Worm (Caenorhabditis elegans) whole organism, L4 larva: Measurements from ENCODE around the gene F48D6.4.

Experiments used
- D1046.2 ChIP-seq: fragments of 200-800 bp; sonication (Bioruptor generic); IDR thresholded peaks from 2 replicates; pipeline ENCODE4 v1.3.6; 2022; ENCODE audit warnings: missing genetic modification characterization, missing compliant biosample characterization
- F10B5.3 ChIP-seq: sonication (generic microtip); optimal IDR thresholded peaks from 2 replicates; lab custom pipeline; 2016; ENCODE audit warnings: mild to moderate bottlenecking, missing genetic modification characterization, missing compliant biosample characterization
- ZK337.2 ChIP-seq: fragments of 200-800 bp; sonication (Bioruptor generic); IDR thresholded peaks from 2 replicates; pipeline ENCODE4 v1.3.6; 2022; ENCODE audit warnings: missing genetic modification reagents, missing genetic modification characterization, missing compliant biosample characterization
- ama-1 ChIP-seq: fragments of 150-350 bp; optimal IDR thresholded peaks from 2 replicates; lab custom pipeline; 2014; ENCODE audit warnings: inconsistent platforms, mixed read lengths
- arid-1 ChIP-seq: fragments of 200-800 bp; sonication (Bioruptor generic); conservative IDR thresholded peaks from 2 replicates; pipeline ENCODE4 v1.3.6; 2022; ENCODE audit warnings: missing genetic modification reagents, missing genetic modification characterization, missing compliant biosample characterization
- ceh-28 ChIP-seq: fragments of 150-350 bp; optimal IDR thresholded peaks from 2 replicates; lab custom pipeline; 2014; ENCODE audit warnings: missing biosample characterization, missing genetic modification reagents, missing genetic modification characterization
- ceh-44 ChIP-seq: fragments of 200-800 bp; sonication (Bioruptor generic); IDR thresholded peaks from 2 replicates; pipeline ENCODE4 v1.3.6; 2022; ENCODE audit warnings: missing genetic modification reagents, missing genetic modification characterization, missing compliant biosample characterization
- ceh-82 ChIP-seq: sonication (generic microtip); optimal IDR thresholded peaks from 2 replicates; lab custom pipeline; 2017; ENCODE audit warnings: missing biosample characterization, missing genetic modification characterization
- ces-1 ChIP-seq: fragments of 150-350 bp; sonication (generic microtip); optimal IDR thresholded peaks from 4 replicates; lab custom pipeline; 2014; ENCODE audit warnings: missing biosample characterization, missing genetic modification reagents, missing genetic modification characterization
- daf-12 ChIP-seq: fragments of 150-350 bp; optimal IDR thresholded peaks from 2 replicates; lab custom pipeline; 2014; ENCODE audit warnings: missing biosample characterization, missing genetic modification reagents, missing genetic modification characterization
- daf-16 ChIP-seq, 3 experiments: sonication (generic microtip); optimal IDR thresholded peaks; 2 replicates each; lab custom pipeline; 2016 to 2017; ENCODE audit warnings: missing genetic modification characterization in 3 of 3, missing genetic modification reagents in 3 of 3, mild to moderate bottlenecking in 2 of 3, missing compliant biosample characterization in 2 of 3, missing biosample characterization in 1 of 3, moderate library complexity in 1 of 3
- daf-8 ChIP-seq: fragments of 200-800 bp; sonication (Bioruptor generic); IDR thresholded peaks from 2 replicates; pipeline ENCODE4 v1.3.6; 2022; ENCODE audit warnings: missing genetic modification characterization, missing compliant biosample characterization
- dmd-6 ChIP-seq: fragments of 200-800 bp; sonication (Bioruptor generic); IDR thresholded peaks from 2 replicates; pipeline ENCODE4 v1.3.6; 2022; ENCODE audit warnings: missing genetic modification reagents, missing genetic modification characterization, missing compliant biosample characterization
- dmd-9 ChIP-seq: fragments of 200-800 bp; sonication (Bioruptor generic); IDR thresholded peaks from 2 replicates; pipeline ENCODE4 v1.3.6; 2022; ENCODE audit warnings: missing genetic modification reagents, missing genetic modification characterization, missing compliant biosample characterization
- duxl-1 ChIP-seq: sonication (generic microtip); optimal IDR thresholded peaks from 2 replicates; lab custom pipeline; 2016; ENCODE audit warnings: mild to moderate bottlenecking, missing genetic modification characterization, moderate library complexity, missing compliant biosample characterization; ENCODE audit not compliant: poor library complexity
- egl-43 ChIP-seq: fragments of 200-800 bp; sonication (Bioruptor generic); IDR thresholded peaks from 2 replicates; pipeline ENCODE4 v1.3.6; 2022; ENCODE audit warnings: missing genetic modification reagents, missing genetic modification characterization, missing compliant biosample characterization
- gei-8 ChIP-seq: fragments of 200-800 bp; sonication (Bioruptor generic); optimal IDR thresholded peaks from 2 replicates; lab custom pipeline; 2018; ENCODE audit warnings: mild to moderate bottlenecking, missing genetic modification characterization, missing compliant biosample characterization
- hif-1 ChIP-seq, 2 experiments: sonication (generic microtip); optimal IDR thresholded peaks; 2 replicates each; lab custom pipeline; 2016 to 2017; ENCODE audit warnings: missing compliant biosample characterization in 2 of 2, missing genetic modification characterization in 2 of 2, missing genetic modification reagents in 2 of 2, missing genotype in 2 of 2, mild to moderate bottlenecking in 1 of 2
- hmg-1.1 ChIP-seq: fragments of 200-800 bp; sonication (Bioruptor generic); IDR thresholded peaks from 2 replicates; pipeline ENCODE4 v1.3.6; 2022; ENCODE audit warnings: missing genetic modification reagents, missing genetic modification characterization, missing compliant biosample characterization
- jun-1 ChIP-seq: fragments of 150-350 bp; optimal IDR thresholded peaks from 2 replicates; lab custom pipeline; 2014; ENCODE audit warnings: missing biosample characterization, missing genetic modification reagents, missing genetic modification characterization
- lim-7 ChIP-seq: fragments of 200-800 bp; sonication (Bioruptor generic); IDR thresholded peaks from 2 replicates; pipeline ENCODE4 v1.3.6; 2022; ENCODE audit warnings: missing genetic modification characterization, missing compliant biosample characterization
- lin-13 ChIP-seq: fragments of 150-350 bp; optimal IDR thresholded peaks from 2 replicates; lab custom pipeline; 2014; ENCODE audit warnings: missing biosample characterization, missing genetic modification reagents, missing genetic modification characterization
- lin-15B ChIP-seq: fragments of 150-350 bp; sonication (generic microtip); optimal IDR thresholded peaks from 3 replicates; lab custom pipeline; 2014; ENCODE audit warnings: missing biosample characterization, missing genetic modification characterization
- lin-29 ChIP-seq: fragments of 200-800 bp; sonication (Bioruptor generic); IDR thresholded peaks from 2 replicates; pipeline ENCODE4 v1.3.6; 2022; ENCODE audit warnings: missing genetic modification reagents, missing genetic modification characterization, missing compliant biosample characterization
- lir-3 ChIP-seq: sonication (generic microtip); optimal IDR thresholded peaks from 2 replicates; lab custom pipeline; 2016; ENCODE audit warnings: mild to moderate bottlenecking, missing genetic modification characterization, missing compliant biosample characterization
- madf-5 ChIP-seq, 2 experiments: fragments of 200-800 bp; sonication (Bioruptor generic); IDR thresholded peaks; 2 replicates each; pipeline ENCODE4 v1.3.6; 2022; ENCODE audit warnings: missing compliant biosample characterization in 2 of 2, missing genetic modification characterization in 2 of 2
- mdl-1 ChIP-seq, 2 experiments: fragments of 150-350 bp in 1 of 2; sonication (generic microtip) in 1 of 2; optimal IDR thresholded peaks; 2 replicates each; lab custom pipeline; 2014 to 2017; ENCODE audit warnings: missing biosample characterization in 2 of 2, missing genetic modification characterization in 2 of 2
- mdt-29 ChIP-seq: fragments of 200-800 bp; sonication (Bioruptor generic); IDR thresholded peaks from 2 replicates; pipeline ENCODE4 v1.3.6; 2022; ENCODE audit warnings: missing genetic modification reagents, missing genetic modification characterization, missing compliant biosample characterization
- mep-1 ChIP-seq: fragments of 150-350 bp; sonication (generic microtip); optimal IDR thresholded peaks from 3 replicates; lab custom pipeline; 2014; ENCODE audit warnings: missing biosample characterization, missing genetic modification characterization
- mxl-2 ChIP-seq: fragments of 200-800 bp; sonication (Bioruptor generic); conservative IDR thresholded peaks from 2 replicates; pipeline ENCODE4 v1.3.6; 2022; ENCODE audit warnings: missing genetic modification reagents, missing genetic modification characterization, missing compliant biosample characterization
- mxl-3 ChIP-seq: fragments of 200-800 bp; sonication (Bioruptor generic); optimal IDR thresholded peaks from 2 replicates; lab custom pipeline; 2018; ENCODE audit warnings: mild to moderate bottlenecking, missing genetic modification characterization, missing compliant biosample characterization
- nhr-10 ChIP-seq: fragments of 150-350 bp; optimal IDR thresholded peaks from 2 replicates; lab custom pipeline; 2014; ENCODE audit warnings: missing biosample characterization, missing genetic modification characterization
- nhr-11 ChIP-seq: fragments of 150-350 bp; optimal IDR thresholded peaks from 2 replicates; lab custom pipeline; 2014; ENCODE audit warnings: missing biosample characterization, missing genetic modification characterization
- nhr-28 ChIP-seq: fragments of 150-350 bp; optimal IDR thresholded peaks from 2 replicates; lab custom pipeline; 2014; ENCODE audit warnings: missing biosample characterization, missing genetic modification characterization
- nhr-48 ChIP-seq: sonication (generic microtip); optimal IDR thresholded peaks from 2 replicates; lab custom pipeline; 2016; ENCODE audit warnings: mild to moderate bottlenecking, missing genetic modification characterization, missing compliant biosample characterization
- pha-4 ChIP-seq, 2 experiments: fragments of 150-350 bp in 1 of 2; fragments of 200-800 bp in 1 of 2; sonication (Bioruptor generic) in 1 of 2; IDR thresholded peaks in 1 of 2; optimal IDR thresholded peaks in 1 of 2; 2 replicates each; pipeline versions ENCODE4 v1.3.6 to Lab custom; 2014 to 2022; ENCODE audit warnings: missing genetic modification characterization in 2 of 2, missing genetic modification reagents in 2 of 2, missing biosample characterization in 1 of 2, missing compliant biosample characterization in 1 of 2
- php-3 ChIP-seq: fragments of 200-800 bp; sonication (Bioruptor generic); IDR thresholded peaks from 2 replicates; pipeline ENCODE4 v1.3.6; 2022; ENCODE audit warnings: missing genetic modification reagents, missing genetic modification characterization, missing compliant biosample characterization
- pqm-1 ChIP-seq: sonication (generic microtip); optimal IDR thresholded peaks from 2 replicates; lab custom pipeline; 2017; ENCODE audit warnings: missing biosample characterization, missing genetic modification characterization
- rbr-2 ChIP-seq: sonication (generic microtip); optimal IDR thresholded peaks from 2 replicates; lab custom pipeline; 2016; ENCODE audit warnings: missing genotype, missing genetic modification characterization, missing compliant biosample characterization
- snpc-4 ChIP-seq: fragments of 150-350 bp; optimal IDR thresholded peaks from 2 replicates; lab custom pipeline; 2014; ENCODE audit warnings: missing biosample characterization, missing genetic modification characterization
- spr-1 ChIP-seq: sonication (generic microtip); optimal IDR thresholded peaks from 2 replicates; lab custom pipeline; 2016; ENCODE audit warnings: mild to moderate bottlenecking, missing genetic modification characterization, missing compliant biosample characterization
- spr-3 ChIP-seq: fragments of 200-800 bp; sonication (Bioruptor generic); optimal IDR thresholded peaks from 2 replicates; lab custom pipeline; 2018; ENCODE audit warnings: mild to moderate bottlenecking, missing genetic modification characterization, missing compliant biosample characterization
- tra-1 ChIP-seq: fragments of 200-800 bp; sonication (Bioruptor generic); IDR thresholded peaks from 2 replicates; pipeline ENCODE4 v1.3.6; 2022; ENCODE audit warnings: missing genetic modification reagents, missing genetic modification characterization, missing compliant biosample characterization
- unc-39 ChIP-seq: sonication (generic microtip); optimal IDR thresholded peaks from 2 replicates; lab custom pipeline; 2017; ENCODE audit warnings: missing biosample characterization, missing genetic modification characterization
- unc-62 ChIP-seq, 3 experiments: fragments of 150-350 bp in 1 of 3; sonication (generic microtip); optimal IDR thresholded peaks in 2 of 3; peaks in 1 of 3; 1 replicate in 1 of 3; 2 replicates in 2 of 3; lab custom pipeline; 2014 to 2017; ENCODE audit warnings: missing biosample characterization in 3 of 3, missing genetic modification characterization in 3 of 3, missing genetic modification reagents in 3 of 3, missing genotype in 1 of 3
- zag-1 ChIP-seq: fragments of 150-350 bp; optimal IDR thresholded peaks from 2 replicates; lab custom pipeline; 2014; ENCODE audit warnings: missing biosample characterization, missing genetic modification characterization
- zip-11 ChIP-seq: fragments of 200-800 bp; sonication (Bioruptor generic); IDR thresholded peaks from 2 replicates; pipeline ENCODE4 v1.3.6; 2022; ENCODE audit warnings: missing genetic modification characterization, missing compliant biosample characterization
- ztf-7 ChIP-seq: fragments of 150-350 bp; optimal IDR thresholded peaks from 2 replicates; lab custom pipeline; 2014; ENCODE audit warnings: missing biosample characterization, missing genetic modification characterization

The F48D6.4 gene

DNA sequence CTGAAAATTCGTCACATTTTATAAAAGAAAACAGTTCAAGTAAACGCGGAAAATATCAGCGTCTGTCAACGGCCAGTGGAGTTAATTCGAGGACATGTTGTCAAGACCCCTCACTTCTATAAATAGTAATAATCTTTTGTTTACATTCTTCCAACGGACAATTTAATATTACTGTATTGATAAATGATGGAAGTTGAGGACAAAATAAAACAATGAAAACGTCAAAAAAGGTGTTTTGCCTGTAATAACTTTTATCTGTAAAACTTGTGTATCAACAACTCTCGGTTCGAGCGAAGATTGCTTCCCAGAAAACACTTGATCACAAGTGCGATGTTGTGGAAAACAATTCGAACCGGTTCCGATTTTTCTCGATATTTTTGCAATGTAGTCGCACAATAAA is 1.4 kb upstream of the F48D6.4 start (continued):
- TF ChIP-seq spr-1 (tag; lab: Kevin White, UChicago) (no peak), mdl-1 (tag; optimal IDR thresholded peaks at IDR 0.05; lab: Kevin White, UChicago) (no peak), F10B5.3 (tag; lab: Kevin White, UChicago) (no peak), daf-12 (tag; lab: Kevin White, UChicago) (no peak), php-3 (GFP tag; lab: Robert Waterston, UW) (peak; percentile 94), lin-13 (GFP tag; lab: Kevin White, UChicago) (no peak), egl-43 (GFP tag; lab: Robert Waterston, UW) (no peak), ama-1 (no peak), zip-11 (GFP tag; lab: Robert Waterston, UW) (no peak), spr-3 (no peak), nhr-48 (tag; lab: Kevin White, UChicago) (peak; percentile 28), mdt-29 (GFP tag; lab: Robert Waterston, UW) (no peak), unc-62 (GFP tag; optimal IDR thresholded peaks at IDR 0.05 in 1 of 2; lab: Kevin White, UChicago) (no peak), unc-62 (tag; optimal IDR thresholded peaks at IDR 0.05; lab: Kevin White, UChicago) (no peak), unc-39 (tag; lab: Kevin White, UChicago) (no peak), ZK337.2 (GFP tag; lab: Robert Waterston, UW) (no peak), daf-16 (GFP tag; optimal IDR thresholded peaks at IDR 0.05; lab: Kevin White, UChicago) (no peak), daf-16 (tag; optimal IDR thresholded peaks at IDR 0.05; lab: Kevin White, UChicago) (peak; percentile 100), hif-1 (tag; optimal IDR thresholded peaks at IDR 0.05; lab: Kevin White, UChicago) (no peak), D1046.2 (GFP tag; lab: Robert Waterston, UW) (no peak), nhr-11 (tag; lab: Kevin White, UChicago) (no peak), ztf-7 (no peak), lir-3 (no peak), lin-15B (tag; lab: Kevin White, UChicago) (no peak), lim-7 (GFP tag; lab: Robert Waterston, UW) (no peak), pha-4 (GFP tag; IDR thresholded peaks at IDR 0.05; lab: Robert Waterston, UW) (no peak), pha-4 (tag; optimal IDR thresholded peaks at IDR 0.05; lab: Kevin White, UChicago) (no peak), nhr-28 (tag; lab: Kevin White, UChicago) (peak; percentile 42)
- TF ChIP-seq, all 104 proteins: peak for 9

ce11 chrX:4246237-4246697 is 745 bp downstream of the F48D6.4 start:
- TF ChIP-seq D1046.2 (GFP tag; lab: Robert Waterston, UW) (no peak), rbr-2 (tag; lab: Kevin White, UChicago) (no peak), snpc-4 (tag; lab: Kevin White, UChicago) (no peak), nhr-11 (tag; lab: Kevin White, UChicago) (no peak), ceh-28 (tag; lab: Kevin White, UChicago) (no peak), ceh-82 (tag; lab: Kevin White, UChicago) (no peak), madf-5 (GFP tag; IDR thresholded peaks at IDR 0.05; lab: Robert Waterston, UW) (no peak), ceh-44 (no peak), hif-1 (tag; optimal IDR thresholded peaks at IDR 0.05; lab: Kevin White, UChicago) (no peak), pqm-1 (tag; lab: Kevin White, UChicago) (peak; percentile 19), daf-8 (no peak), gei-8 (GFP tag; lab: Kevin White, UChicago) (no peak), duxl-1 (tag; lab: Kevin White, UChicago) (no peak), mxl-3 (GFP tag; lab: Kevin White, UChicago) (peak; percentile 70), mxl-2 (0 out of 2 replicates have a peak, but pooled peaks have one; percentile 2), nhr-10 (peak; percentile 40), lin-29 (no peak), arid-1 (GFP tag; lab: Robert Waterston, UW) (no peak), ces-1 (GFP tag; lab: Kevin White, UChicago) (no peak), dmd-9 (no peak), F10B5.3 (tag; lab: Kevin White, UChicago) (no peak), nhr-28 (tag; lab: Kevin White, UChicago) (peak; percentile 18), ama-1 (peak; percentile 91), unc-62 (GFP tag; optimal IDR thresholded peaks at IDR 0.05 in 1 of 2; lab: Kevin White, UChicago) (peak in 1 of 2 experiments; percentile 91), unc-62 (tag; optimal IDR thresholded peaks at IDR 0.05; lab: Kevin White, UChicago) (no peak), lir-3 (no peak), tra-1 (GFP tag; lab: Robert Waterston, UW) (no peak), hmg-1.1 (0 out of 2 replicates have a peak, but pooled peaks have one; percentile 7), zag-1 (tag; lab: Kevin White, UChicago) (no peak), mep-1 (tag; lab: Kevin White, UChicago) (peak; percentile 48), dmd-6 (GFP tag; lab: Robert Waterston, UW) (peak; percentile 26; the same call in 1 of the 2 replicates), jun-1 (tag; lab: Kevin White, UChicago) (no peak)
